Fruit fly (Drosophila melanogaster): ENCODE measurements around the gene TFAM.

TFAM gene

DNA sequence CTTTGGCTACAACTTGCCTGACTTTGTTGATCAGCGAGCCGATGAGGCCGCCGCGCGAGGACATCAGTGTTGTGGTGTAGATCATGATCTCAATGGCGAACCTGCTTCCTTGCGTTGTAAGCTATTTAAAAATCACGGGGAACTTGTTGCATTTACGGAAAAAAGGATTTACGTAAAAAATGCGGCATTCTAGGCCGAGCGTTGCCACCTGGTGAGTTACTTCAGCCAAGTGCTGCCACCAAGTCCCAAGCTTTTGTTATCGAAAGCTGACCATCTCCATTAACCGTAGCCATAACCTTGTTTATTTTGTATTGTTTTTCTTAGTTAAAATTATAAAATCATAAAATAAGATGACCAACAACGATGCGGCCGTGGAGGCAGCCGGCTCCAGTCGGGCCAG, at the start of gene TFAM, which contains the start of gene CG5412:
TSS of gene TFAM (minus strand) at position 222 of the 400 bp plus-strand sequence.
TSS of gene CG5412 (plus strand) at position 265 of the 400 bp plus-strand sequence.
- TF ChIP-seq Sox15 (GFP tag; optimal IDR thresholded peaks at IDR 0.05) (no peak), CG11294 (GFP tag; IDR thresholded peaks at IDR 0.05) (no peak), CG6276 (GFP tag; optimal IDR thresholded peaks at IDR 0.05) (no peak), CG11902 (GFP tag; optimal IDR thresholded peaks at IDR 0.05) (no peak), Eip75B (GFP tag; optimal IDR thresholded peaks at IDR 0.05) (no peak), Sox102F (GFP tag; optimal IDR thresholded peaks at IDR 0.05) (no peak), CG6163 (GFP tag; IDR thresholded peaks at IDR 0.05) (no peak), ss (GFP tag; optimal IDR thresholded peaks at IDR 0.05) (no peak), Eip93F (GFP tag; optimal IDR thresholded peaks at IDR 0.05) (no peak), fkh (GFP tag; optimal IDR thresholded peaks at IDR 0.05) (peak; percentile 79), Ets96B (tag; optimal IDR thresholded peaks at IDR 0.05) (no peak), Gug (GFP tag; IDR thresholded peaks at IDR 0.05) (no peak), salr (GFP tag; optimal IDR thresholded peaks at IDR 0.05) (no peak), CG11762 (GFP tag; optimal IDR thresholded peaks at IDR 0.05; ENCODE audit: insufficient read depth) (no peak), Sox14 (GFP tag; optimal IDR thresholded peaks at IDR 0.05) (peak; percentile 4), CG1621 (tag; optimal IDR thresholded peaks at IDR 0.05) (peak; percentile 91)

DNA sequence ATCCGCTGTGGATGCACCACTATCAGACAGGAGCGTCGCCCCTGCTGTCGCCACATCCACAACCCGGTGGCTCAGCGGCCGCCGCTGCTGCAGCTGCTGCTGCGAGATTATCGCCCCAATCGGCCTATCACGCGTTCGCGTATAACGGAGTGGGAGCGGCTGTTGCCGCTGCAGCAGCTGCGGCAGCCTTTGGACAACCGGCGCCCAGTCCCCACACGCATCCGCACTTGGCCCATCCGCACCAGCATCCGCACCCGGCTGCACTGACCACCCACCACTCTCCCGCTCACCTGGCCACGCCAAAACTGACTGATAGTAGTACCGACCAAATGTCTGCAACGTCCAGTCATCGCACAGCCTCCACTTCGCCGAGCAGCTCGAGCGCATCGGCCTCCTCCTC, 49.3 kb upstream of the TFAM start:
- TF ChIP-seq Eip93F (GFP tag; optimal IDR thresholded peaks at IDR 0.05) (no peak), salr (GFP tag; optimal IDR thresholded peaks at IDR 0.05) (no peak), Sox102F (GFP tag; optimal IDR thresholded peaks at IDR 0.05) (no peak), pdm3 (GFP tag; optimal IDR thresholded peaks at IDR 0.05) (no peak), cyc (GFP tag; optimal IDR thresholded peaks at IDR 0.05) (no peak), CG6792 (GFP tag; optimal IDR thresholded peaks at IDR 0.05) (no peak)

DNA sequence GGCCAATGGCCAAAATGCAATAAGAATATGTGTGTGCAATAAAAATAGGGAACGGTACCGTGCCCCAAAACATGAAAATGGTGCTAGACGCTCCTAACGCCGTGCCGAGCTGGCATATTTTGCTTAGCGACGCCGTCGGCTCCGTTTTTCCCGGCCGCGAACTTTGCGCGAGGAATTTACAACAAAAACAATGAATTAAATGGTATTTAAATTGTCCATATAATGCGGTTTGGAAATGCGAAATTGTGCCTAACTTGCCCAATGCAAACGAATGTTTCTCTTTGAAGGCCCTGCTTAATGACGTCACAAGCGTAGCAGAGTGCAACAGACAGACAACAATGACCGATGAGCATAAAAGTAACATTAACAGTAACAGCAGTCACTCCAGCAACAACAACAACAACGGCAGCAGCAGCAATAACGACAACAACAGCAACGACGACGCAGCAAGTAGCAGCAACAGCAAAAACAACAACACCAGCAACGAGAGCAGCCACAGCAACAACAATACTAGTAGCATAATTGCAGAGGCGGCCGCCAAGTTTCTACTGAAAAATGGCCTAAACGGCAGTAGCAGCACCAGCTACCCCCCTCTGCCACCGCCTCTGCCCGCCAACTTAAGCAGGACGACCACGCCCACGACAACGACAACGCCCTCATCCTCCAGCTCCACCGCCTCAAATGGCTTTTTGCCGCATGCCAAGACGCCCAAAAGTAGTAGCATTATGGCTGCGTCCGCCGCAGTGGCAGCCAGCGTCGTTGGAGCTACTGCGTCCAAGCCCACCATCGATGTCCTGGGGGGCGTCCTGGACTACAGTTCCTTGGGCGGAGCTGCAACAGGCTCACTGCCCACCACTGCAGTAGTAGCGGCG, 45.7 kb upstream of the TFAM start:
- TF ChIP-seq Hr39 (GFP tag; optimal IDR thresholded peaks at IDR 0.05) (no peak), Eip78C (GFP tag) (no peak), Hr38 (GFP tag; optimal IDR thresholded peaks at IDR 0.05) (no peak), Gug (GFP tag; IDR thresholded peaks at IDR 0.05) (no peak), Blimp-1 (GFP tag; optimal IDR thresholded peaks at IDR 0.05) (no peak), CG7368 (GFP tag; optimal IDR thresholded peaks at IDR 0.05) (no peak), Ets21C (GFP tag; optimal IDR thresholded peaks at IDR 0.05) (no peak), dsx (GFP tag; optimal IDR thresholded peaks at IDR 0.05; ENCODE audit: poor library complexity, severe bottlenecking) (no peak), Smox (GFP tag; optimal IDR thresholded peaks at IDR 0.05) (no peak), Lpt (GFP tag; optimal IDR thresholded peaks at IDR 0.05) (no peak), acj6 (GFP tag; optimal IDR thresholded peaks at IDR 0.05) (no peak), esn (GFP tag; optimal IDR thresholded peaks at IDR 0.05) (no peak), cyc (GFP tag; optimal IDR thresholded peaks at IDR 0.05) (no peak), CG3032 (tag; optimal IDR thresholded peaks at IDR 0.05) (no peak), Met (GFP tag; optimal IDR thresholded peaks at IDR 0.05) (no peak), Sox102F (GFP tag; optimal IDR thresholded peaks at IDR 0.05) (no peak)

DNA sequence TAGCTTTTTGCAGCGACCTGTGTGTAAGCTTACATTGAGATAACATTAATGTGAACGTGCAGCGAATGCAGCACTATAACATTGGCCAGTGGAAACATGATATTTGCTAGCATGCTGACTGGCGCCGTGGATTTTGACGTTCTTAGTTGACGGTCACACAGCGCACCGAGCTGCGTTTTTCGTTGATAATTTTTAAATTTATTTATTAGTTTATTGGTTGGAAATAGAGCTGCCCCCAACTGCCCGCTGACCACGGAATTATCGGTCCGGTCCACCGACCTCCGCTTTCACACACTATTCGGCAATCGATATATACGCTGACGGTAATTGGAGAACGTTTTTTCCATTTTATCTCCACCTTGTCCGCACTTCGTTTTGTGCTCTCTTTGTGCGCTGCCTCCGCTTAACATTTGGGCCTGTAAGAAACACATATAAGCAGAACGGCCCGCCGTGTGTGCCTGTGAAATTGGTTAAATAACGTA, 45.0 kb upstream of the TFAM start, which contains the start of gene H:
TSS of gene H (plus strand) at position 134 of the 482 bp plus-strand sequence.
- TF ChIP-seq CG8632 (GFP tag; optimal IDR thresholded peaks at IDR 0.05) (no peak), Sox14 (GFP tag; optimal IDR thresholded peaks at IDR 0.05) (peak; percentile 8)

Measured in whole organism, prepupa.